Worm (Caenorhabditis elegans) whole organism, midembryonic: Measurements from ENCODE around the gene F59A1.11.

ENCODE experiments used
- T22C8.4 ChIP-seq: fragments of 200-800 bp; sonication (Bioruptor generic); IDR thresholded peaks from 2 replicates; pipeline ENCODE4 v1.3.6; 2022; ENCODE audit warnings: missing genetic modification characterization, missing compliant biosample characterization
- med-1 ChIP-seq: sonication (generic microtip); optimal IDR thresholded peaks from 2 replicates; lab custom pipeline; 2017; ENCODE audit warnings: missing genetic modification characterization, mild to moderate bottlenecking, missing compliant biosample characterization, antibody characterized with exemption, missing genetic modification reagents; ENCODE audit not compliant: insufficient read depth
- ztf-23 ChIP-seq: fragments of 200-800 bp; sonication (Bioruptor generic); IDR thresholded peaks from 2 replicates; pipeline ENCODE4 v1.3.6; 2022; ENCODE audit warnings: missing genetic modification reagents, missing genetic modification characterization, missing compliant biosample characterization

DNA sequence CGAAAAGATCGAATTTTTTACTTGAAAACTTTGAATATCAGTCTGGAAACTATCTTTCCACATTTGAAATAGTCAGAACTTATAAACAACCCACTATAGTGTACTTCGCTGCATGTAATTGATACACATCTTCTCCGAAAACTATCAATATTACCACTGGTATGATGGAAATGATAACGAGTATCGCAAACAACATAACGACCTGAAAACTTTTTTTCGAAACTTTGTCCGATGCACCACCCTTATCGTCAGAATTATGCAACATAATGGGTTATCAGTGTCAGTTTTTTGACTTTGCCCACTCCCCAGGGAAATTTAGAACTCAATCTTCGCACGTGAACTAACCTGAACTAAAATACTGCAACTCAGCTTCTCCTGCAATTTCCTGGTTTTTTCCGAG, 3.5 kb downstream of the F59A1.11 start:
- no peak for TF ChIP-seq med-1
- no peak for TF ChIP-seq ztf-23 (GFP tag; lab: Robert Waterston, UW)
- TF ChIP-seq T22C8.4 (GFP tag; lab: Robert Waterston, UW) = no peak
